Worm (Caenorhabditis elegans) whole organism, late embryonic: ENCODE measurements around the gene snf-6.

ENCODE experiments used
- elt-4 ChIP-seq: sonication (generic microtip); optimal IDR thresholded peaks from 2 replicates; lab custom pipeline; 2016; ENCODE audit warnings: missing genetic modification characterization, missing compliant biosample characterization
- fkh-10 ChIP-seq: fragments of 150-350 bp; optimal IDR thresholded peaks from 2 replicates; lab custom pipeline; 2014; ENCODE audit warnings: missing biosample characterization, missing genetic modification reagents, missing genetic modification characterization
- syd-9 ChIP-seq: sonication (generic microtip); optimal IDR thresholded peaks from 2 replicates; lab custom pipeline; 2016; ENCODE audit warnings: mild to moderate bottlenecking, missing genetic modification characterization, moderate library complexity, missing compliant biosample characterization
- zip-5 ChIP-seq: sonication (generic microtip); optimal IDR thresholded peaks from 2 replicates; lab custom pipeline; 2016; ENCODE audit warnings: missing genetic modification characterization, missing compliant biosample characterization

- TF ChIP-seq zip-5 (no peak), elt-4 (no peak), syd-9 (tag; lab: Kevin White, UChicago) (no peak), fkh-10 (GFP tag; lab: Kevin White, UChicago) (no peak)
Measured at ce11 chrIII:1517893-1518292, 14.7 kb downstream of the snf-6 start, which contains the start of gene tmem-120.
